Fruit fly (Drosophila melanogaster) Kc167 (cell line): ENCODE data around the gene Jhbp12.

Experiments
- Myc ChIP-seq: fragments of >200 bp; optimal IDR thresholded peaks from 2 replicates; lab custom pipeline; 2017; ENCODE audit warnings: missing external identifiers
- Sin3A ChIP-seq: fragments of >200 bp; optimal IDR thresholded peaks from 2 replicates; lab custom pipeline; 2018; ENCODE audit warnings: missing external identifiers
- h ChIP-seq: fragments of >200 bp; optimal IDR thresholded peaks from 3 replicates; lab custom pipeline; 2018; ENCODE audit warnings: missing external identifiers
- insv ChIP-seq: fragments of >200 bp; optimal IDR thresholded peaks from 3 replicates; lab custom pipeline; 2018; ENCODE audit warnings: missing external identifiers
- psq ChIP-seq: fragments of >200 bp; optimal IDR thresholded peaks from 2 replicates; lab custom pipeline; 2017; ENCODE audit warnings: missing external identifiers
- ttk ChIP-seq: sonication (Bioruptor generic); optimal IDR thresholded peaks from 2 replicates; lab custom pipeline; 2017; ENCODE audit warnings: missing external identifiers

The Jhbp12 gene

DNA sequence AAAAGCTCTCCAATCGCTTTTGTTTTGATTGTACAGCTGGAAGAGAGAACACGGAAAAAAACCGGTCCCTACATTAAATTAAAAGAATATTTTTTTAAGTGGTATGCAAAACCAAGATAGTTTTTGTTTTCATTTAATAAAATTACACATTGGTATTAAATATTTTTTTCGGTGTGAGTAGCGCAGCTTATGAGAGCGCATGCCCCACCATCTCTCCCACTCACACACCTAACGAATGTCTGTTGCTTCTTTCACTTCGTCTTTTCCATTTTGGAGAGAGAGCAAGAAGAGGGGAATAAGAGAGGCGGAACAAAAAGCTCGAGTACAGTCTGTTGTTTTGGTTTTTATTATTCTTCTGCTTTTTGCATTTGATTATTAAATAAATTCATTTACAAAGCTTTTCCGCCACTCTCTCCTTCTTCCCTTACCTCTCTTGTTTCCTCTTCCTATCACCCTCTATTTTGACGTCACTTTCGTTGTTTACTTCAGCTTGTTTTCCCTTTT is 48.0 kb downstream of the Jhbp12 start:
- TF ChIP-seq Sin3A = no peak
- TF ChIP-seq insv = no peak
- peak; percentile 43 for TF ChIP-seq psq
- TF ChIP-seq ttk = no peak

dm6 chr3R:24573094-24573732 is 48.6 kb downstream of the Jhbp12 start:
- TF ChIP-seq Myc (lab: Kevin White, UChicago) = no peak

DNA sequence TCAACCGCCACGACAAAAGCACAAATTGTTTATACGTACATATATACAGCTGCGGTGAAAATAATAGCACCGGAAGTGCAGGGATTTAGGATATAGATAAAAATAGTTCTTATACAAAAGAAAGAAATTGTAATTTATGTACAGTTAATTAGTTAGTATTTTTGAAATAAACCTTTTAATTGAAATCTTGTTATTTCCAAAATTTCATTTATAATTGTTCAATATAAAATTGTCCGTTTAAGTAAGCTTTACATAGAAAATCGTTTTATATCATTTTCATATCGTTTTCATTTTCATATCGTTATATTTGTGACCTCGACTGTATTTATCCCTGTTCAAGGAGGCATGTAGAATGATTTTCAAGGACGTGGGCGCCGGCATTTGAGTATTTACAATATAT is 49.5 kb downstream of the Jhbp12 start:
- TF ChIP-seq psq (no peak), ttk (no peak), insv (no peak), h (lab: Kevin White, UChicago) (no peak), Sin3A (no peak), Myc (lab: Kevin White, UChicago) (no peak)

DNA sequence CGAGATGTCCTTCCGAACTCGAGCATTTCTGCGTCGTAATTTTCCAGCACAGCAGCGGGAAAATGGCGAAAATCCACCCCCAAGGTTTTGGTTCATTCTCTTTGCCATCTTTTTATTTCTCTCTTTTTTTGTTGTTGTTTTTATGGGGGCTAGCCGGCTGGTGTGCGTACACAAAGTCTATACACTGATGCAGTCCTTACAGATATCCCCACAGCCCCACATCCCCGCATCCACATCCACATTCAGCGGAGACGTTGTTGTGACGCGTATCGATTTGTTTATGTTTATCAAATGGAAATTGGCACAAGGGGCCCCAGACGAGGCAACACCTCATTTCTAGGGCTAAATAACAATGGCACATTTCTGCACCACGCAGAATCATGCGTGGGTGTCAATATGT is 50.5 kb downstream of the Jhbp12 start:
- TF ChIP-seq insv (no peak), ttk (no peak), Sin3A (no peak), h (lab: Kevin White, UChicago) (no peak), Myc (lab: Kevin White, UChicago) (no peak)

dm6 chr3R:24575787-24576413 is 51.3 kb downstream of the Jhbp12 start:
- no peak for TF ChIP-seq psq
- TF ChIP-seq Myc (lab: Kevin White, UChicago) = no peak
- no peak for TF ChIP-seq h (lab: Kevin White, UChicago)
- TF ChIP-seq Sin3A = no peak
- no peak for TF ChIP-seq insv
- no peak for TF ChIP-seq ttk
